Worm (Caenorhabditis elegans) whole organism, young adult: ENCODE measurements around the gene T04B2.3.
"Not testable (repeated sequence)": the region's sequence is repeated elsewhere in the genome, so short reads cannot be mapped to it uniquely, and the experiment has no call there.

Experiments used
- B0019.2 ChIP-seq: fragments of 200-800 bp; sonication (Bioruptor generic); conservative IDR thresholded peaks from 2 replicates; pipeline ENCODE4 v1.3.6; 2022; ENCODE audit warnings: missing genetic modification reagents, missing genetic modification characterization, missing compliant biosample characterization
- F37B4.10 ChIP-seq: fragments of 200-800 bp; sonication (Bioruptor generic); IDR thresholded peaks from 2 replicates; pipeline ENCODE4 v1.3.6; 2022; ENCODE audit warnings: missing genetic modification characterization, missing compliant biosample characterization
- F49E8.2 ChIP-seq: sonication (generic microtip); optimal IDR thresholded peaks from 3 replicates; lab custom pipeline; 2017; ENCODE audit warnings: missing genetic modification characterization, mild to moderate bottlenecking, missing compliant biosample characterization, antibody characterized with exemption, moderate library complexity; ENCODE audit not compliant: insufficient read depth
- ama-1 ChIP-seq, 3 experiments: fragments of 150-350 bp in 1 of 3; sonication (generic microtip) in 2 of 3; optimal IDR thresholded peaks; 2 replicates each; lab custom pipeline; 2014 to 2018; ENCODE audit warnings: missing biosample characterization in 2 of 3, missing genetic modification characterization in 2 of 3, missing genetic modification reagents in 2 of 3
- bed-1 ChIP-seq: fragments of 200-800 bp; sonication (Bioruptor generic); IDR thresholded peaks from 2 replicates; pipeline ENCODE4 v1.3.6; 2022; ENCODE audit warnings: missing genetic modification reagents, missing genetic modification characterization, missing compliant biosample characterization
- dox-1 ChIP-seq: fragments of 200-800 bp; sonication (Bioruptor generic); IDR thresholded peaks from 2 replicates; pipeline ENCODE4 v1.3.6; 2022; ENCODE audit warnings: missing genetic modification reagents, missing genetic modification characterization, missing compliant biosample characterization
- madf-10 ChIP-seq: sonication (generic microtip); optimal IDR thresholded peaks from 2 replicates; lab custom pipeline; 2016; ENCODE audit warnings: mild to moderate bottlenecking, missing genetic modification characterization, missing compliant biosample characterization
- nhr-90 ChIP-seq: sonication (generic microtip); optimal IDR thresholded peaks from 2 replicates; lab custom pipeline; 2016; ENCODE audit warnings: missing genotype, mild to moderate bottlenecking, missing genetic modification characterization, missing compliant biosample characterization
- somi-1 ChIP-seq: fragments of 200-800 bp; sonication (Bioruptor generic); optimal IDR thresholded peaks from 2 replicates; lab custom pipeline; 2018; ENCODE audit warnings: mild to moderate bottlenecking, missing genetic modification characterization, missing compliant biosample characterization
- ztf-25 ChIP-seq: fragments of 200-800 bp; sonication (Bioruptor generic); IDR thresholded peaks from 2 replicates; pipeline ENCODE4 v1.3.6; 2022; ENCODE audit warnings: missing genetic modification reagents, missing genetic modification characterization, missing compliant biosample characterization
- ztf-26 ChIP-seq: sonication (generic microtip); optimal IDR thresholded peaks from 2 replicates; lab custom pipeline; 2017; ENCODE audit warnings: missing genetic modification characterization, missing compliant biosample characterization

DNA sequence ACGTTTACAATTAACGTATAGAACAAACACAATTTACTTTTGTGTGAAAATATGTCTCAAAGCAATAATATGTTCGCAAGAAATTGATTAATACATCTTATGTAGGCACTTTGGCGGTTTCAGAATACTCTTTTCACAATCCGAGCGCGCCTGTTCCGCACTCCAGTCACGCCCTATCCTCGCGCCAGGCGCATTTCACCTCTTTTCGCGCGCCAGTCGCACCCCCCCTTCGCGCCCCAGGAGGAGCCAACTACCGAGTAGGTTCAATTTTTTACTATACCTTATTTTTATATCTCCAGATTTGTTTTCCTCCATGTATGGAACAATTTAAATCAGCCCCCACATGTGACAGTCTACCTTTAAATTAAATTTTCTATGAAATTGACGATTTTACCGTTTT lies 23.9 kb downstream of the T04B2.3 start:
- not testable (repeated sequence) for TF ChIP-seq ama-1 (optimal IDR thresholded peaks at IDR 0.05; lab: Kevin White, UChicago); ama-1 (GFP tag; optimal IDR thresholded peaks at IDR 0.05; lab: Kevin White, UChicago); dox-1; bed-1; ztf-25 (GFP tag; lab: Robert Waterston, UW); nhr-90; F49E8.2; madf-10 (tag; lab: Kevin White, UChicago); B0019.2; somi-1; F37B4.10 (GFP tag; lab: Robert Waterston, UW); ztf-26 (tag; lab: Kevin White, UChicago)
